Worm (Caenorhabditis elegans): Measurements from ENCODE around the gene ptr-5.

ptr-5 gene

DNA sequence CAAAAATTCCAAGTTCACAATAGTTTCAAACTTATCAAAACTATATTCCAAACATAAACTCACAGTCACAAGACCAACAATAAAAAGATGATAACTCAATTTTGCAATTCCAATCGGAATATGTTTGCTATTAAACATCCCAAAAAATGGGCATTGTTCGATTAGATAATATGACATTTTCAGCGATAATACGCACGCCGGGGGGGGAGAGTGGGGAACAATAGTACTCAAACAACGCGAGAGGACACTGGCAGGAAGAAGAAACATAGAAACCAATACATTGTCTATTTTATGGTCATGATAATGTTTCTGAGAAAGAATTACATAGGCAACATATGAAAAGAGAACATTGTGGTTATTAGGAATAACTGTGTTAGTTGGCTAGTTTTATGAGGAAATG is 57.5 kb downstream of the ptr-5 start (continued):
- TF ChIP-seq pqm-1 (tag; optimal IDR thresholded peaks at IDR 0.05): peak; percentile 38
- TF ChIP-seq mep-1 (tag; optimal IDR thresholded peaks at IDR 0.05): no peak
- peak; percentile 13 for TF ChIP-seq hlh-30 (tag; optimal IDR thresholded peaks at IDR 0.05; ENCODE audit: insufficient read depth)
- no peak for TF ChIP-seq ceh-44 (GFP tag; IDR thresholded peaks at IDR 0.05)
- TF ChIP-seq nhr-111 (GFP tag; optimal IDR thresholded peaks at IDR 0.05): no peak
- TF ChIP-seq madf-5 (GFP tag; IDR thresholded peaks at IDR 0.05): no peak
- TF ChIP-seq F10B5.3 (tag; optimal IDR thresholded peaks at IDR 0.05): no peak
- TF ChIP-seq rbr-2 (tag; optimal IDR thresholded peaks at IDR 0.05): no peak
- TF ChIP-seq nhr-48 (tag; optimal IDR thresholded peaks at IDR 0.05): no peak
- no peak for TF ChIP-seq daf-16 (GFP tag; optimal IDR thresholded peaks at IDR 0.05)
- peak; percentile 50 for TF ChIP-seq daf-16 (tag; optimal IDR thresholded peaks at IDR 0.05)
- TF ChIP-seq dmd-9 (GFP tag; IDR thresholded peaks at IDR 0.05): no peak
- TF ChIP-seq skn-1 (tag; optimal IDR thresholded peaks at IDR 0.05): no peak
- peak; percentile 70 for TF ChIP-seq dve-1 (tag; optimal IDR thresholded peaks at IDR 0.05; ENCODE audit: insufficient read depth)
- TF ChIP-seq lin-15B (tag; optimal IDR thresholded peaks at IDR 0.05): no peak
- TF ChIP-seq ceh-32 (tag; optimal IDR thresholded peaks at IDR 0.05; ENCODE audit: poor library complexity): no peak
- TF ChIP-seq snpc-4 (tag; optimal IDR thresholded peaks at IDR 0.05): no peak
- no peak for TF ChIP-seq mxl-2 (GFP tag; conservative IDR thresholded peaks at IDR 0.05)
- TF ChIP-seq ama-1 (optimal IDR thresholded peaks at IDR 0.05): no peak
- no peak for TF ChIP-seq daf-12 (tag; optimal IDR thresholded peaks at IDR 0.05)
- no peak for TF ChIP-seq unc-39 (tag; optimal IDR thresholded peaks at IDR 0.05)
- peak; percentile 14 for TF ChIP-seq nhr-28 (tag; optimal IDR thresholded peaks at IDR 0.05)
- no peak for TF ChIP-seq ZK337.2 (GFP tag; IDR thresholded peaks at IDR 0.05)
- TF ChIP-seq nhr-76 (tag; optimal IDR thresholded peaks at IDR 0.05): no peak
- no peak for TF ChIP-seq Y105C5A.15 (GFP tag; IDR thresholded peaks at IDR 0.05)
- TF ChIP-seq D1046.2 (GFP tag; IDR thresholded peaks at IDR 0.05): no peak
- no peak for TF ChIP-seq mxl-3 (GFP tag; optimal IDR thresholded peaks at IDR 0.05)
- TF ChIP-seq nhr-41 (GFP tag; IDR thresholded peaks at IDR 0.05): no peak
- TF ChIP-seq Y5F2A.4 (GFP tag; optimal IDR thresholded peaks at IDR 0.05): no peak
- no peak for TF ChIP-seq ceh-82 (tag; optimal IDR thresholded peaks at IDR 0.05)
- no peak for TF ChIP-seq T20F7.1 (GFP tag; optimal IDR thresholded peaks at IDR 0.05)
- 0 out of 2 replicates have a peak, but pooled peaks have one; percentile 11 for TF ChIP-seq tra-1 (GFP tag; IDR thresholded peaks at IDR 0.05)
- no peak for TF ChIP-seq ZK546.5 (tag; optimal IDR thresholded peaks at IDR 0.05)
- TF ChIP-seq ceh-62 (tag; optimal IDR thresholded peaks at IDR 0.05): no peak
- peak; percentile 38 for TF ChIP-seq nhr-6 (tag; optimal IDR thresholded peaks at IDR 0.05)
- TF ChIP-seq lir-3 (tag; optimal IDR thresholded peaks at IDR 0.05): no peak
- no peak for TF ChIP-seq nhr-102 (tag; optimal IDR thresholded peaks at IDR 0.05)
- TF ChIP-seq zfp-3 (GFP tag; conservative IDR thresholded peaks at IDR 0.05): no peak
- no peak for TF ChIP-seq mdt-29 (GFP tag; IDR thresholded peaks at IDR 0.05)
- no peak for TF ChIP-seq ceh-20 (GFP tag; IDR thresholded peaks at IDR 0.05)
- no peak for TF ChIP-seq zip-2 (tag; optimal IDR thresholded peaks at IDR 0.05)
- no peak for TF ChIP-seq F44E2.7 (GFP tag; IDR thresholded peaks at IDR 0.05)
- no peak for TF ChIP-seq lin-1 (GFP tag; IDR thresholded peaks at IDR 0.05)
- no peak for TF ChIP-seq R02D3.7 (tag; optimal IDR thresholded peaks at IDR 0.05)
- TF ChIP-seq nhr-237 (tag; optimal IDR thresholded peaks at IDR 0.05): no peak

Measured in whole organism, L4 larva.